Fruit fly (Drosophila melanogaster) whole organism, prepupa: ENCODE data around the gene Sgt.

Experiments
- Blimp-1 ChIP-seq: fragments of 200-800 bp; sonication (Bioruptor generic); optimal IDR thresholded peaks from 3 replicates; lab custom pipeline; 2017; ENCODE audit warnings: missing biosample characterization, missing genetic modification characterization, mild to moderate bottlenecking, moderate library complexity, missing genetic modification reagents
- CG10631 ChIP-seq: fragments of 200-800 bp; sonication (Bioruptor generic); optimal IDR thresholded peaks from 2 replicates; lab custom pipeline; 2016; ENCODE audit warnings: missing biosample characterization, missing genetic modification characterization
- CG11762 ChIP-seq: fragments of 200-800 bp; sonication (Bioruptor generic); optimal IDR thresholded peaks from 3 replicates; lab custom pipeline; 2016; ENCODE audit warnings: missing biosample characterization, missing genetic modification characterization; ENCODE audit not compliant: insufficient read depth
- CG15336 ChIP-seq: fragments of 200-800 bp; sonication (Bioruptor generic); IDR thresholded peaks from 2 replicates; pipeline ENCODE4 v1.3.6; 2022; ENCODE audit warnings: missing biosample characterization, missing genetic modification characterization
- CG1621 ChIP-seq: fragments of 200-800 bp; sonication (Bioruptor generic); optimal IDR thresholded peaks from 3 replicates; lab custom pipeline; 2018; ENCODE audit warnings: missing biosample characterization, mild to moderate bottlenecking, missing genetic modification characterization
- CG16779 ChIP-seq: fragments of 200-800 bp; sonication (Bioruptor generic); optimal IDR thresholded peaks from 3 replicates; lab custom pipeline; 2017; ENCODE audit warnings: missing biosample characterization, mild to moderate bottlenecking, missing genetic modification characterization
- CG31627 ChIP-seq: fragments of 200-800 bp; sonication (Bioruptor generic); optimal IDR thresholded peaks from 3 replicates; lab custom pipeline; 2016; ENCODE audit warnings: missing biosample characterization, missing genetic modification characterization
- CG32006 ChIP-seq: fragments of 200-800 bp; sonication (Bioruptor generic); optimal IDR thresholded peaks from 3 replicates; lab custom pipeline; 2017; ENCODE audit warnings: missing biosample characterization, mild to moderate bottlenecking, missing genetic modification characterization
- CG3919 ChIP-seq: fragments of 200-800 bp; sonication (Bioruptor generic); optimal IDR thresholded peaks from 3 replicates; lab custom pipeline; 2016; ENCODE audit warnings: missing biosample characterization, missing genetic modification characterization
- CG6163 ChIP-seq: fragments of 200-800 bp; sonication (Bioruptor generic); IDR thresholded peaks from 3 replicates; pipeline ENCODE4 v1.3.6; 2022; ENCODE audit warnings: missing biosample characterization, missing genetic modification characterization
- CG6792 ChIP-seq: fragments of 200-800 bp; sonication (Bioruptor generic); optimal IDR thresholded peaks from 3 replicates; lab custom pipeline; 2016; ENCODE audit warnings: missing biosample characterization, missing genetic modification characterization
- CG6808 ChIP-seq: fragments of 200-800 bp; sonication (Bioruptor generic); optimal IDR thresholded peaks from 3 replicates; lab custom pipeline; 2017; ENCODE audit warnings: missing biosample characterization, missing genetic modification characterization, mild to moderate bottlenecking, moderate library complexity, missing genetic modification reagents
- CG6854 ChIP-seq: fragments of 200-800 bp; sonication (Bioruptor generic); optimal IDR thresholded peaks from 2 replicates; lab custom pipeline; 2017; ENCODE audit warnings: missing biosample characterization, mild to moderate bottlenecking, missing genetic modification characterization
- CG7368 ChIP-seq: fragments of 200-800 bp; sonication (Bioruptor generic); optimal IDR thresholded peaks from 3 replicates; lab custom pipeline; 2016; ENCODE audit warnings: missing biosample characterization, missing genetic modification characterization
- CG8632 ChIP-seq: fragments of 200-800 bp; sonication (Bioruptor generic); optimal IDR thresholded peaks from 3 replicates; lab custom pipeline; 2016; ENCODE audit warnings: missing biosample characterization, missing genetic modification characterization
- Eip78C ChIP-seq: fragments of 200-800 bp; sonication (Bioruptor generic); peaks from one replicate; lab custom pipeline; 2016; ENCODE audit warnings: missing biosample characterization, missing genetic modification characterization
- Eip93F ChIP-seq: fragments of 200-800 bp; sonication (Bioruptor generic); optimal IDR thresholded peaks from 2 replicates; lab custom pipeline; 2016; ENCODE audit warnings: missing biosample characterization, mild to moderate bottlenecking, missing genetic modification characterization
- Ets96B ChIP-seq: fragments of 200-800 bp; optimal IDR thresholded peaks from 2 replicates; lab custom pipeline; 2019; ENCODE audit warnings: missing biosample characterization, mild to moderate bottlenecking, missing genetic modification characterization, moderate library complexity
- Hr38 ChIP-seq: sonication (Bioruptor generic); optimal IDR thresholded peaks from 2 replicates; lab custom pipeline; 2016; ENCODE audit warnings: missing biosample characterization, missing genetic modification characterization
- Hr39 ChIP-seq: fragments of 200-800 bp; sonication (Bioruptor generic); optimal IDR thresholded peaks from 2 replicates; lab custom pipeline; 2016; ENCODE audit warnings: missing biosample characterization, missing genetic modification characterization
- Lpt ChIP-seq: fragments of 200-800 bp; sonication (Bioruptor generic); optimal IDR thresholded peaks from 3 replicates; lab custom pipeline; 2016; ENCODE audit warnings: missing biosample characterization, missing genetic modification characterization
- Met ChIP-seq: fragments of 200-800 bp; sonication (Bioruptor generic); optimal IDR thresholded peaks from 3 replicates; lab custom pipeline; 2016; ENCODE audit warnings: missing biosample characterization, missing genetic modification characterization
- Smox ChIP-seq: fragments of 200-800 bp; sonication (Bioruptor generic); optimal IDR thresholded peaks from 3 replicates; lab custom pipeline; 2016; ENCODE audit warnings: missing biosample characterization, missing genetic modification characterization
- Sox102F ChIP-seq: fragments of 200-800 bp; sonication (Bioruptor generic); optimal IDR thresholded peaks from 2 replicates; lab custom pipeline; 2016; ENCODE audit warnings: missing biosample characterization, mild to moderate bottlenecking, missing genetic modification characterization
- Sox14 ChIP-seq: fragments of 200-800 bp; sonication (Bioruptor generic); optimal IDR thresholded peaks from 3 replicates; lab custom pipeline; 2016; ENCODE audit warnings: missing biosample characterization, missing genetic modification characterization
- Sox15 ChIP-seq: fragments of 200-800 bp; sonication (Bioruptor generic); optimal IDR thresholded peaks from 3 replicates; lab custom pipeline; 2016; ENCODE audit warnings: missing biosample characterization, missing genetic modification characterization
- achi ChIP-seq: fragments of 200-800 bp; sonication (Bioruptor generic); optimal IDR thresholded peaks from 3 replicates; lab custom pipeline; 2016; ENCODE audit warnings: missing biosample characterization, missing genetic modification characterization
- acj6 ChIP-seq: fragments of 200-800 bp; sonication (Bioruptor generic); optimal IDR thresholded peaks from 3 replicates; lab custom pipeline; 2016; ENCODE audit warnings: missing biosample characterization, missing genetic modification characterization
- dac ChIP-seq: fragments of 200-800 bp; sonication (Bioruptor generic); optimal IDR thresholded peaks from 2 replicates; lab custom pipeline; 2017; ENCODE audit warnings: missing biosample characterization, mild to moderate bottlenecking, missing genetic modification characterization
- dsx ChIP-seq: fragments of 200-800 bp; optimal IDR thresholded peaks from 3 replicates; lab custom pipeline; 2019; ENCODE audit warnings: missing biosample characterization, mild to moderate bottlenecking, missing genetic modification characterization, moderate library complexity; ENCODE audit not compliant: poor library complexity, severe bottlenecking
- fd59A ChIP-seq: fragments of 200-800 bp; sonication (Bioruptor generic); optimal IDR thresholded peaks from 2 replicates; lab custom pipeline; 2017; ENCODE audit warnings: missing biosample characterization, mild to moderate bottlenecking, missing genetic modification characterization, missing genetic modification reagents
- fd85E ChIP-seq: fragments of 200-800 bp; sonication (Bioruptor generic); optimal IDR thresholded peaks from 3 replicates; lab custom pipeline; 2016; ENCODE audit warnings: missing biosample characterization, missing genetic modification characterization
- lz ChIP-seq: fragments of 200-800 bp; sonication (Bioruptor generic); optimal IDR thresholded peaks from 3 replicates; lab custom pipeline; 2016; ENCODE audit warnings: missing biosample characterization, missing genetic modification characterization
- net ChIP-seq: fragments of 200-800 bp; sonication (Bioruptor generic); optimal IDR thresholded peaks from 3 replicates; lab custom pipeline; 2016; ENCODE audit warnings: missing biosample characterization, missing genetic modification characterization
- spab ChIP-seq: fragments of 200-800 bp; sonication (Bioruptor generic); optimal IDR thresholded peaks from 2 replicates; lab custom pipeline; 2017; ENCODE audit warnings: missing biosample characterization, mild to moderate bottlenecking, missing genetic modification characterization, missing genetic modification reagents
- ss ChIP-seq, 2 experiments: fragments of 200-800 bp; sonication (Bioruptor generic); optimal IDR thresholded peaks; 2 replicates in 1 of 2; 3 replicates in 1 of 2; lab custom pipeline; 2017 to 2018; ENCODE audit warnings: mild to moderate bottlenecking in 2 of 2, missing biosample characterization in 2 of 2, missing genetic modification characterization in 2 of 2, moderate library complexity in 1 of 2
- svp ChIP-seq: fragments of 200-800 bp; sonication (Bioruptor generic); peaks from one replicate; lab custom pipeline; 2016; ENCODE audit warnings: missing biosample characterization, missing genetic modification characterization
- topi ChIP-seq: fragments of 200-800 bp; sonication (Bioruptor generic); optimal IDR thresholded peaks from 3 replicates; lab custom pipeline; 2016; ENCODE audit warnings: missing biosample characterization, missing genetic modification characterization
- vri ChIP-seq: fragments of 200-800 bp; sonication (Bioruptor generic); optimal IDR thresholded peaks from 3 replicates; lab custom pipeline; 2016; ENCODE audit warnings: missing biosample characterization, mild to moderate bottlenecking, missing genetic modification characterization

Gene Sgt

DNA sequence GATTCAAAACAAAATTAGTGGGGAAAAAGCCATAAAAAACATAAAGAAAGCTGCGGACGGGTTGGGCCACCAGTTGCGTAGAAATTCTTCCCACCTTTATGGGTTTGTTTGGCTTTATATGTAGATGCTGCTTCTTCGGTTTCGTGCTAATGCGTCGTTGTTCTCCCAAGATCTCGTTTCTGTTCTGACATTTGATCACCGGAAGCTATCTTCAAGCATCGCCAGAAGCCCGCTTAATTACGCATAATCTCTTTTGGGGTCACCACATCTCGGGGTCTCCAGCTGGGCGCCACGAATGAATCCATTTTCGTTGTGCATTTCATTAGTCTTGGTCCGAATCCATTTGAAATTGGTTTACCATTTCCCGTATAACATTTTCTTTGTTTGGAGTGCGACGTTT lies 24.4 kb downstream of the Sgt start:
- no peak for TF ChIP-seq Ets96B (tag; lab: Kevin White, UChicago)
- no peak for TF ChIP-seq CG6854 (GFP tag; lab: Kevin White, UChicago)

DNA sequence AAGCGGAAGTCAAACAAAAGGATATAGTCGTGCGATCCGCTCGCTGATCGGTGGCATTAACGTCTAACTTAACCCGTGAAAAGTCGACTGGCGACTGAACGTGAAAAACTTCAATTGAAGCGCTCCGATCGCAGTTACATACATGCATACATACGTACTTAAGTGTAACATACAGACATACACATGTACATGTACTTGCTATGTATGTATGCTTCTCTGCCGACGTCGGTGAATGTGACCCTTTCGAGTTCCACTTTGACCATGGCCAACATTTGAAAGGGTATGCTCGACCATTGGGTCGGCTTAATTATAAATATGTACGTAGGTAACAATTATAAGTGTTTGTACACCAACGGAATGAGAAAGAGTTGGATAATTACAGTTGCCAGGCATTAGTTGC lies 25.7 kb downstream of the Sgt start, which contains the start of gene qua:
qua (minus strand) TSS at position 101 of the 400 bp plus-strand sequence.
- TF ChIP-seq Met (peak; percentile 25), Sox14 (GFP tag; lab: Kevin White, UChicago) (peak; percentile 7), net (GFP tag; lab: Kevin White, UChicago) (peak; percentile 9), CG32006 (GFP tag; lab: Kevin White, UChicago) (peak; percentile 41), vri (GFP tag; lab: Kevin White, UChicago) (no peak), CG31627 (GFP tag; lab: Kevin White, UChicago) (peak; percentile 9), Hr39 (GFP tag; lab: Kevin White, UChicago) (peak; percentile 26), Eip78C (peak; percentile 20), Blimp-1 (GFP tag; lab: Kevin White, UChicago) (no peak)

DNA sequence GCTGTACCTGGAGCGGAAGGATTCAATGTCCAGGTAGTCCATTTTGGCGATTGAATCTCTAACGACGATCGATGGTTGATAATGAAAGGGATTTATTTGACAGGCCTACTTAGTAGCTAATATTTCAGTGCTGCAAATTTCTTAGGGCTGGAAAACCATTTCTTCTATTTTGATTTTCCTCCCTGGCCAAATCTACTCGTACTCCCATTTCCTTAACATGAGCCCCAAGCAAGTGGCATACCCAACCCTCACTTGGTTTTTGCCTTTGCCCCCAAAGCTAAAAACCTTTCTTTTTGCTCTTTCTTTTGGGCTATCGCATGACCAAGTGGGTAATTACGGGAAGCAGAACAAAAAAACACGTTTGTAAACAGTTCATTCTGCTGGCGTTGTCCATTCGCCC lies 27.3 kb downstream of the Sgt start, which contains the start of gene CG15142:
CG15142 (minus strand) TSS at position 101 of the 400 bp plus-strand sequence.
- TF ChIP-seq CG11762 (GFP tag; lab: Kevin White, UChicago) (no peak), achi (GFP tag; lab: Kevin White, UChicago) (no peak), Lpt (GFP tag; lab: Kevin White, UChicago) (no peak), Sox15 (GFP tag; lab: Kevin White, UChicago) (no peak), svp (no peak), net (GFP tag; lab: Kevin White, UChicago) (no peak)

DNA sequence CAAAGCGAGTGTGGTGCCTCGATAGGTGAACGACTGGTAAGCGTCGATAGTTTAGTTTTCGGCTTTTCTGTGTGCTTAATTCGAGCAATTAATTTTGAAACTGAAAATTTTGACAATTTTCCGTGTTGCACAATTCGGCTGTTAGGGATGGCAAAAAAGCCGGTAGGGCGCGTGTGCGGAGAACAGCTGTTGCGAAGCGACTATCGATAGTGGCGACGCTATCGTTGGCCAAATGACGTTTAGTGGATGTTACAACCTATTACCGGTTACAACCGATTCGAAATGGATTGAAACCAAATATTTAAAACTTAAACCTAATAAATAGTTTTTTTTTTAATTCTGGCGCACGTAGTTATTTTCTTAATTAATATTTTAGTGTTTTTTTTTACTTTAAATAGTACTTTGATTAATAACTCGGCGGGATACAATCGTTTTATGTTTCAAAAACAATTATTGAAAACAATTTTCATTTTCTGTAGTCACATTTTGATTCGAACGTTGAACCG lies 29.6 kb downstream of the Sgt start, which contains the start of the genes mEFTs and Dhc36C:
mEFTs (minus strand) TSS at position 161 of the 506 bp plus-strand sequence.
Dhc36C (plus strand) TSS at position 456 of the 506 bp plus-strand sequence.
- TF ChIP-seq achi (GFP tag; lab: Kevin White, UChicago) (peak; percentile 96), Blimp-1 (GFP tag; lab: Kevin White, UChicago) (no peak)

DNA sequence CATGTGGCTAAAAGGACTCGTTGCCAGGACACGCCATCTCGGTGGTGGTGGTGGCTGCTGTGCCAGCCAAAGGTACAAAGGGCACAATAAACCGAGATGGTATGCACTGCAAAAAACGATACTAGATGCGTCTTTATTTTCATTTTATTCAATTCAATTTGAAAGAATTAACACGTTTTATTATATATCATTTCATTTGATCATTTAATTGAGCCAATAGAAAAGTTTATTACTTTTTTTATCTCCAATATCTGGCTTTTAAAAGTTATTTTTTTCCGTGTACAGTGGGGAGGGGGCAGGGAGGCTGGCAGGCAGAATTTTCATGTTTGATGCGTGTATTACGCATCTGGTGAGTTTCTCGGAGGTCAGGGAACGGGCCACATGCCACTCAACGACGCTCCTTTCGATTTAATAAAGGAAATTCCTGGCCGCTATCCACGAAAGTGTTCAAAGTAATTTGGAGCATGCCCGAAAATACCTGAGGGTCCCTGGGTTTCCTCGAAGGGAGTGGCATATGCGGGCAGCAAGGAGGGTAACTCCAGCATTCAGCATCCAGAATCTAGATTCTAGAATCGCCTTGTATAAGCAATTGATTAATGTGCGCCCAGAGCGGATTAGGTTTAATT lies 42.8 kb downstream of the Sgt start:
- TF ChIP-seq net (GFP tag; lab: Kevin White, UChicago) = no peak
- TF ChIP-seq CG6163 (GFP tag; lab: Robert Waterston, UW) = 0 out of 3 replicates have a peak, but pooled peaks have one; percentile 26
- TF ChIP-seq ss (GFP tag; optimal IDR thresholded peaks at IDR 0.05; lab: Kevin White, UChicago) = peak in 1 of 2 experiments; percentile 55
- TF ChIP-seq dsx = no peak
- no peak for TF ChIP-seq CG16779 (tag; lab: Kevin White, UChicago)
- TF ChIP-seq vri (GFP tag; lab: Kevin White, UChicago) = peak; percentile 40
- no peak for TF ChIP-seq fd85E (GFP tag; lab: Kevin White, UChicago)
- no peak for TF ChIP-seq CG1621 (tag; lab: Kevin White, UChicago)
- TF ChIP-seq acj6 (GFP tag; lab: Kevin White, UChicago) = peak; percentile 46
- TF ChIP-seq CG6792 (GFP tag; lab: Kevin White, UChicago) = peak; percentile 56
- TF ChIP-seq CG3919 (GFP tag; lab: Kevin White, UChicago) = peak; percentile 39
- TF ChIP-seq CG6808 (GFP tag; lab: Kevin White, UChicago) = peak; percentile 53
- peak; percentile 43 for TF ChIP-seq Sox102F (GFP tag; lab: Kevin White, UChicago)
- peak; percentile 58 for TF ChIP-seq lz (GFP tag; lab: Kevin White, UChicago)
- no peak for TF ChIP-seq CG7368 (GFP tag; lab: Kevin White, UChicago)
- peak; percentile 21 for TF ChIP-seq CG11762 (GFP tag; lab: Kevin White, UChicago)
- TF ChIP-seq topi (GFP tag; lab: Kevin White, UChicago) = no peak
- TF ChIP-seq Smox (GFP tag; lab: Kevin White, UChicago) = peak; percentile 63
- TF ChIP-seq Hr39 (GFP tag; lab: Kevin White, UChicago) = peak; percentile 57
- peak; percentile 22 for TF ChIP-seq spab
- peak; percentile 22 for TF ChIP-seq fd59A (GFP tag; lab: Kevin White, UChicago)
- no peak for TF ChIP-seq Lpt (GFP tag; lab: Kevin White, UChicago)
- peak; percentile 9 for TF ChIP-seq CG32006 (GFP tag; lab: Kevin White, UChicago)
- TF ChIP-seq Eip93F (GFP tag; lab: Kevin White, UChicago) = no peak
- peak; percentile 44 for TF ChIP-seq achi (GFP tag; lab: Kevin White, UChicago)
- peak; percentile 67 for TF ChIP-seq Met
- peak; percentile 27 for TF ChIP-seq CG10631 (GFP tag; lab: Kevin White, UChicago)
- TF ChIP-seq Blimp-1 (GFP tag; lab: Kevin White, UChicago) = peak; percentile 14
- TF ChIP-seq dac (GFP tag; lab: Kevin White, UChicago) = no peak
- no peak for TF ChIP-seq Hr38 (GFP tag; lab: Kevin White, UChicago)
- TF ChIP-seq CG15336 (GFP tag; lab: Robert Waterston, UW) = no peak
- peak; percentile 46 for TF ChIP-seq CG8632 (GFP tag; lab: Kevin White, UChicago)
